Fruit fly (Drosophila melanogaster): ENCODE data around the gene Tm1.

- TF ChIP-seq sage (GFP tag; optimal IDR thresholded peaks at IDR 0.05) (no peak), psq (GFP tag; optimal IDR thresholded peaks at IDR 0.05) (no peak), pan (optimal IDR thresholded peaks at IDR 0.05) (no peak), usp (GFP tag; optimal IDR thresholded peaks at IDR 0.05) (no peak), dmrt93B (GFP tag; optimal IDR thresholded peaks at IDR 0.05) (no peak), jim (GFP tag; optimal IDR thresholded peaks at IDR 0.05) (no peak)
Measured at dm6 chr3R:15340052-15340732, 62.2 kb downstream of the Tm1 start, which contains the start of gene SerRS-m.

All from whole organism, wandering third instar larva.